Fruit fly (Drosophila melanogaster) whole organism, adult: Measurements from ENCODE around the gene CG10375.

ENCODE experiments used
- CG11617 ChIP-seq: fragments of 200-800 bp; sonication (Bioruptor generic); optimal IDR thresholded peaks from 2 replicates; lab custom pipeline; 2017; ENCODE audit warnings: mild to moderate bottlenecking, missing biosample characterization, missing genetic modification reagents, missing genetic modification characterization
- CG12768 ChIP-seq: fragments of 200-800 bp; sonication (Bioruptor generic); optimal IDR thresholded peaks from 2 replicates; lab custom pipeline; 2017; ENCODE audit warnings: missing biosample characterization, missing genetic modification characterization, mild to moderate bottlenecking, moderate library complexity, missing genetic modification reagents
- CG14711 ChIP-seq: fragments of 200-800 bp; sonication (Bioruptor generic); optimal IDR thresholded peaks from 2 replicates; lab custom pipeline; 2018; ENCODE audit warnings: missing biosample characterization, mild to moderate bottlenecking, missing genetic modification characterization, moderate library complexity
- CG1620 ChIP-seq: fragments of 200-800 bp; sonication (Bioruptor generic); optimal IDR thresholded peaks from 2 replicates; lab custom pipeline; 2016; ENCODE audit warnings: missing biosample characterization, missing genetic modification characterization
- CG33017 ChIP-seq: fragments of 200-800 bp; sonication (Bioruptor generic); optimal IDR thresholded peaks from 2 replicates; lab custom pipeline; 2018; ENCODE audit warnings: missing biosample characterization, mild to moderate bottlenecking, missing genetic modification characterization, moderate library complexity
- CG5204 ChIP-seq: fragments of 200-800 bp; sonication (Bioruptor generic); optimal IDR thresholded peaks from 2 replicates; lab custom pipeline; 2016; ENCODE audit warnings: missing biosample characterization, missing genetic modification characterization
- CG7045 ChIP-seq: fragments of 200-800 bp; sonication (Bioruptor generic); optimal IDR thresholded peaks from 2 replicates; lab custom pipeline; 2017; ENCODE audit warnings: missing biosample characterization, mild to moderate bottlenecking, missing genetic modification characterization
- CG7101 ChIP-seq: fragments of 200-800 bp; sonication (Bioruptor generic); optimal IDR thresholded peaks from 2 replicates; lab custom pipeline; 2018; ENCODE audit warnings: missing biosample characterization, mild to moderate bottlenecking, missing genetic modification characterization, moderate library complexity
- Clk ChIP-seq: fragments of 200-800 bp; sonication (Bioruptor generic); optimal IDR thresholded peaks from 2 replicates; lab custom pipeline; 2017; ENCODE audit warnings: missing biosample characterization, missing genetic modification characterization
- Crg-1 ChIP-seq: fragments of 200-800 bp; sonication (Bioruptor generic); optimal IDR thresholded peaks from 2 replicates; lab custom pipeline; 2016; ENCODE audit warnings: missing biosample characterization, missing genetic modification characterization
- Hr96 ChIP-seq: fragments of 200-800 bp; sonication (Bioruptor generic); optimal IDR thresholded peaks from 2 replicates; lab custom pipeline; 2016; ENCODE audit warnings: missing biosample characterization, missing genetic modification characterization
- Mnt ChIP-seq: fragments of 200-800 bp; sonication (Bioruptor generic); optimal IDR thresholded peaks from 2 replicates; lab custom pipeline; 2016; ENCODE audit warnings: missing biosample characterization, mild to moderate bottlenecking, missing genetic modification characterization
- bab1 ChIP-seq: fragments of 200-800 bp; sonication (Bioruptor generic); optimal IDR thresholded peaks from 3 replicates; lab custom pipeline; 2019; ENCODE audit warnings: missing biosample characterization, mild to moderate bottlenecking, missing genetic modification characterization, moderate library complexity
- cic ChIP-seq: fragments of 200-800 bp; sonication (Bioruptor generic); optimal IDR thresholded peaks from 2 replicates; lab custom pipeline; 2017; ENCODE audit warnings: missing biosample characterization, mild to moderate bottlenecking, missing genetic modification characterization, moderate library complexity
- cnc ChIP-seq, 2 experiments: fragments of >200 bp; optimal IDR thresholded peaks; 2 replicates each; lab custom pipeline; 2017
- kay ChIP-seq: fragments of 200-800 bp; sonication (Bioruptor generic); peaks from one replicate; lab custom pipeline; 2016; ENCODE audit warnings: missing biosample characterization, missing genetic modification characterization, borderline replicate concordance
- ovo ChIP-seq: fragments of 200-800 bp; sonication (Bioruptor generic); optimal IDR thresholded peaks from 2 replicates; lab custom pipeline; 2016; ENCODE audit warnings: missing biosample characterization, missing genetic modification characterization
- pad ChIP-seq: fragments of 200-800 bp; sonication (Bioruptor generic); optimal IDR thresholded peaks from 3 replicates; lab custom pipeline; 2017; ENCODE audit warnings: missing biosample characterization, missing genetic modification characterization, mild to moderate bottlenecking, moderate library complexity, missing genetic modification reagents
- tj ChIP-seq: fragments of 200-800 bp; sonication (Bioruptor generic); optimal IDR thresholded peaks from 3 replicates; lab custom pipeline; 2017; ENCODE audit warnings: missing biosample characterization, mild to moderate bottlenecking, missing genetic modification characterization, moderate library complexity
- toe ChIP-seq: fragments of 200-800 bp; sonication (Bioruptor generic); optimal IDR thresholded peaks from 2 replicates; lab custom pipeline; 2016; ENCODE audit warnings: missing biosample characterization, missing genetic modification characterization

Gene CG10375

DNA sequence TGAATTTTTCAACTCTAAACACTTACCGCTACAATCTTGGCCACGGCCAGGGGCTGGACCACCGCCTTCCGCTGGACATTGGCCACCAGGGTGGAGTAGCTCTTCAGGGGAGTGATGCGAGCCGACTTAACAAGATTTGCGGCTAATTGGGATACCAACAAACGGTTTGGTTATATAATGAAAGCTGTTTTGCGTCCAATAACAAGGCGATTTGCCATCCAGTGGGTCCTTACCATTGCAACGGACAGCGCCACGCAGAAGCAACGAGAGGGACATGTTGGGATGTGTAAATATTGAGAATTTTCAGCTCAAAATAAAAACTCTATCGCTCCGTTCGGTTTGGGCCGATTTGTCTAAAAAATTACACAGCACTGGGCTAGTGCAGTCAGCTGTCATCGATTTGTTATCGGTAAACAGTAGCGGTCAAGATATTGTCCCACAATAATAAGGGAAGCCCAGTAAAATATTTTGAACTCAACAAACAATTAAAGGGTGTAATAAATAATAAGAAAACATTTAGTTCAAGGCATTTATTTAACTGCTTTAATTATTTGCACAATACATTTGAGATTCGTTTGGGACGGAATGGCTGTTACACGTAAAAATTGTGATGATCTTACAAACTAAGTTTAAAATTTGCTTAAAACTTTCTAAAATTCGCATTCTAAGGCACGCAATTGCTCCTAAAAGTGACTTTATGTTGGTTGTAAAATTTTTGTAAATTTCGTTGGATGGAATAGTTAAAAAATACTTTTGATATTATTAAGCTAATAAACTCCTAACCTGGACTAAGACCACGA lies 7.1 kb upstream of the CG10375 start, which contains the start of gene SdhD:
SdhD (minus strand) TSS at position 382 of the 800 bp plus-strand sequence.
- TF ChIP-seq cic (peak; percentile 24), CG5204 (GFP tag; lab: Kevin White, UChicago) (no peak), CG7045 (GFP tag; lab: Kevin White, UChicago) (no peak), tj (GFP tag; lab: Kevin White, UChicago) (no peak), ovo (GFP tag; lab: Kevin White, UChicago) (peak; percentile 0), toe (GFP tag; lab: Kevin White, UChicago) (peak; percentile 9), CG11617 (peak; percentile 37), Hr96 (GFP tag; lab: Kevin White, UChicago) (no peak), Clk (GFP tag; lab: Kevin White, UChicago) (no peak), bab1 (GFP tag; lab: Kevin White, UChicago) (peak; percentile 70), Mnt (GFP tag; lab: Kevin White, UChicago) (peak; percentile 48), CG33017 (tag; lab: Kevin White, UChicago) (peak; percentile 46), cnc (optimal IDR thresholded peaks at IDR 0.05; lab: Kevin White, UChicago) (no peak), kay (peak; percentile 93), CG7101 (tag; lab: Kevin White, UChicago) (peak; percentile 57), CG12768 (GFP tag; lab: Kevin White, UChicago) (peak; percentile 64), pad (peak; percentile 47), CG14711 (tag; lab: Kevin White, UChicago) (peak; percentile 55), CG1620 (GFP tag; lab: Kevin White, UChicago) (peak; percentile 60), Crg-1 (GFP tag; lab: Kevin White, UChicago) (peak; percentile 40)

DNA sequence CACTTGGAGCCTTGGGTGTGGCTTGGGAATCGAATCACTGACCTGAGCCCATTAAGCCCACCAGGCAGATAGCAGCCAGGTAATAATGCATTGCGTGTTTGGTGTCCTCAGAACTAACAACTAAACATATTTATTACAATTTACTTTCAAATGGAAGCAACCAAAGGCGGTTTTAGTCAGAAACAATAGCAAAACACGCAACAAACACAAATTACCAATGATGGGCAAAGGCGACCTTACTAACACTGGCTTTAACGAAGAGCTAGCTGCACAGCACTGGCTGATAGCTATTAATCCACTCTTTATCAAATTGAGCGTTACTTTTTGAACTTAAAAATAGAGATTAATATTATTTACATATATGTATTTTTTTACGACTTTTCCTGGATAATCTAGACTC lies 4.5 kb upstream of the CG10375 start, which contains the start of gene udt:
udt (minus strand) TSS at position 249 of the 400 bp plus-strand sequence.
- TF ChIP-seq kay: peak; percentile 76
- TF ChIP-seq pad: peak; percentile 34
- TF ChIP-seq CG1620 (GFP tag; lab: Kevin White, UChicago): peak; percentile 68
- TF ChIP-seq CG33017 (tag; lab: Kevin White, UChicago): no peak
- TF ChIP-seq Clk (GFP tag; lab: Kevin White, UChicago): no peak
- TF ChIP-seq bab1 (GFP tag; lab: Kevin White, UChicago): peak; percentile 19
- no peak for TF ChIP-seq CG7101 (tag; lab: Kevin White, UChicago)
- peak; percentile 3 for TF ChIP-seq Mnt (GFP tag; lab: Kevin White, UChicago)
- peak; percentile 43 for TF ChIP-seq Crg-1 (GFP tag; lab: Kevin White, UChicago)
- TF ChIP-seq tj (GFP tag; lab: Kevin White, UChicago): no peak
- TF ChIP-seq ovo (GFP tag; lab: Kevin White, UChicago): no peak

DNA sequence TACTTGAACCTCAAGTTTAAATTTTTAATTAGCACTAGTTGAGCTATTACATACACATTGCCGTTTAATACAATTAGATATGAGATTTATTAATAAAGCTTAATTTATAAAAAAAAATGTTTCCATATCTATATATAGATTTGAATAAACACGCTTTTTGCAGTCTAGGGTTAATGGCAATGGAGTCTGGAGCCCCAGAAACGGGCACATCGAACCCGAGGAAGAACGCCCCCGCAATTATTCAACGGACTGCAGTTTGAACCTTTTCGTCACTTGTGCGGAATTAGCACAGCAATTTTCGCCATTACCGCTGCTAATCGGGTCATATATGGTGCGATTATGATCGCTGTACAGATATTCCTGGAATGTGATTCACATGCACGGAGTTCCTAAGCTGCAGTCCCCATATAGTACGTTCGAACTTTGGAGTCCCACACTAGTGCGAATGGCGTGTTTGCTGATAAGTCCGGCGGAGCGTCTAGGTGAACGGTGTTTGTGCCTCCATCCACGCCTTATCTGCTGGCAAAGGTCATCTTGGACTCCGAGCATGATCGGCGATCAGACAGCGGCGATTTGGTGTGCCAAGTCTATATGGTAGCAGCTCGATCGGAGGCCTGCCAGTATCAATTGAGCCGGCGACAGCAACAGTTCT lies 3.8 kb upstream of the CG10375 start, which contains the start of gene Lsd-1:
Lsd-1 (plus strand) TSS at position 236 of the 652 bp plus-strand sequence.
- TF ChIP-seq tj (GFP tag; lab: Kevin White, UChicago): peak; percentile 5
- TF ChIP-seq Mnt (GFP tag; lab: Kevin White, UChicago): peak; percentile 0
- no peak for TF ChIP-seq kay
- TF ChIP-seq Hr96 (GFP tag; lab: Kevin White, UChicago): no peak
- no peak for TF ChIP-seq Clk (GFP tag; lab: Kevin White, UChicago)
- no peak for TF ChIP-seq CG5204 (GFP tag; lab: Kevin White, UChicago)
- no peak for TF ChIP-seq Crg-1 (GFP tag; lab: Kevin White, UChicago)
- peak; percentile 63 for TF ChIP-seq CG12768 (GFP tag; lab: Kevin White, UChicago)
- TF ChIP-seq CG14711 (tag; lab: Kevin White, UChicago): peak; percentile 47
- TF ChIP-seq cic: peak; percentile 69
- no peak for TF ChIP-seq bab1 (GFP tag; lab: Kevin White, UChicago)
- TF ChIP-seq CG1620 (GFP tag; lab: Kevin White, UChicago): no peak
- no peak for TF ChIP-seq ovo (GFP tag; lab: Kevin White, UChicago)
- peak; percentile 31 for TF ChIP-seq CG33017 (tag; lab: Kevin White, UChicago)
- TF ChIP-seq toe (GFP tag; lab: Kevin White, UChicago): no peak
- peak; percentile 15 for TF ChIP-seq CG7101 (tag; lab: Kevin White, UChicago)

DNA sequence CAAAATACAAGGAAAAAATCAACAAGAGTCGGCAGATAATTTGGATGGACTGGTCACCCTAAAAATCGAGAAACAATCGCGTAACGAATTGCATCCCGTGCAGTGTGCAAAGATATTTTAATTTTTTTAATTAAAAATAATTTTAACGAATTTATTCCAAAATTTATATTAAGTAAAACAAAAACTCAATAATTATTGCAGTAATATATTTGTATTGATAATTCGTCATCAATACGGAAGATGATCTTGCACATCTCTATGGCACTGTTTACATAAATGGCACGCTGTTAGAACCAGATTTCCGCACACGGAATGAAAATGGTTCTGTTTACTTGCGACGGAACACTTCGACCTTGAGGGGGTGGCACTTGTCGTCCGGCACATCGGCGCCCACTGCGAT lies 5.3 kb downstream of the CG10375 start, which contains the start of gene tst:
tst (minus strand) TSS at position 52 of the 400 bp plus-strand sequence.
- TF ChIP-seq CG7101 (tag; lab: Kevin White, UChicago): peak; percentile 93
- TF ChIP-seq pad: peak; percentile 69
- TF ChIP-seq bab1 (GFP tag; lab: Kevin White, UChicago): peak; percentile 94
- no peak for TF ChIP-seq cnc (optimal IDR thresholded peaks at IDR 0.05; lab: Kevin White, UChicago)
- peak; percentile 60 for TF ChIP-seq Clk (GFP tag; lab: Kevin White, UChicago)
- TF ChIP-seq CG33017 (tag; lab: Kevin White, UChicago): peak; percentile 89
- no peak for TF ChIP-seq cic
- TF ChIP-seq Crg-1 (GFP tag; lab: Kevin White, UChicago): peak; percentile 69
- TF ChIP-seq Mnt (GFP tag; lab: Kevin White, UChicago): peak; percentile 60
- no peak for TF ChIP-seq toe (GFP tag; lab: Kevin White, UChicago)
- no peak for TF ChIP-seq Hr96 (GFP tag; lab: Kevin White, UChicago)
- peak; percentile 82 for TF ChIP-seq CG7045 (GFP tag; lab: Kevin White, UChicago)
- peak; percentile 85 for TF ChIP-seq CG12768 (GFP tag; lab: Kevin White, UChicago)
- TF ChIP-seq ovo (GFP tag; lab: Kevin White, UChicago): no peak
- TF ChIP-seq CG11617: peak; percentile 88
- TF ChIP-seq CG14711 (tag; lab: Kevin White, UChicago): peak; percentile 89
- TF ChIP-seq kay: no peak
- TF ChIP-seq tj (GFP tag; lab: Kevin White, UChicago): peak; percentile 72
- TF ChIP-seq CG5204 (GFP tag; lab: Kevin White, UChicago): no peak
- TF ChIP-seq CG1620 (GFP tag; lab: Kevin White, UChicago): peak; percentile 18
